Worm (Caenorhabditis elegans): ENCODE data around the gene uev-2.
A peak's percentile ranks its signal among the peaks of the same experiment; 100 is the strongest.

Gene uev-2

DNA sequence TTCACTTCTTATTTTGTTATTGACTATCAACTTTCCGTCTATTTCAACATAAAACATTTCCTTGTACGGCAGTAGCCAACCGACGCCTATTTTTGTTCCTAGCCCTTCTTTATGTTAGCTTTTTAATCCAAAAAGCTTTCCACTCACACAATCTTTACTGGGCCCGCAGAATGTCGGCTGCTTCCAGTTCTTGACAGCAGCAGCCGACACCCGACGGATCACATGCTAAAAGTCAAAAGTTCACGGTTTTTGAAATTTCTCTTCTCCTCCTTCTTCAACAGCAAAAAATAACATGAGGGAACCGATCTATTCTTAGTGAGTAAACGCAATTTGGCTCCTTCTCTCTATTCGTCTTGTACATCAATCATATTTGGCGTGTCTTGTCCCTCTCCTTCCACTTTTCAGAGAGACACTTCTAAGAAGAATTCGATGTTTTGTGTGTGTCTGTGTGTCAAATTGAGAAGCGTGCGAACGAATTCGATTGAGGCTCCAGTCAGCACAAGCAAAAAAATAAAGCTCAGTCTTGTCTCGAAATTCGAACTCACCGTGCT, 49.6 kb downstream of the uev-2 start:
- TF ChIP-seq pbrm-1 (GFP tag; IDR thresholded peaks at IDR 0.05) = no peak
- peak in 1 of 3 experiments; percentile 10 for TF ChIP-seq lin-35 (GFP tag; optimal IDR thresholded peaks at IDR 0.05)
- TF ChIP-seq nfyb-1 (GFP tag; IDR thresholded peaks at IDR 0.05) = 0 out of 2 replicates have a peak, but pooled peaks have one; percentile 35
- peak; percentile 50 for TF ChIP-seq snpc-4 (GFP tag; optimal IDR thresholded peaks at IDR 0.05)
- TF ChIP-seq snpc-4 (tag; optimal IDR thresholded peaks at IDR 0.05) = peak; percentile 48 to 82 (median 80)
